Fruit fly (Drosophila melanogaster) whole organism, embryonic: ENCODE measurements around the gene CG4461.

Experiments
- Abd-B ChIP-seq: fragments of 200-800 bp; sonication (Bioruptor generic); optimal IDR thresholded peaks from 2 replicates; lab custom pipeline; 2018; ENCODE audit warnings: missing biosample characterization, mild to moderate bottlenecking, missing genetic modification characterization, moderate library complexity
- B-H2 ChIP-seq: fragments of 200-800 bp; sonication (Bioruptor generic); optimal IDR thresholded peaks from 2 replicates; lab custom pipeline; 2018; ENCODE audit warnings: missing biosample characterization, mild to moderate bottlenecking, missing genetic modification characterization
- CG10321 ChIP-seq: fragments of 200-800 bp; sonication (Bioruptor generic); IDR thresholded peaks from 2 replicates; pipeline ENCODE4 v1.3.6; 2022; ENCODE audit warnings: missing biosample characterization, missing genetic modification characterization
- CG10462 ChIP-seq: fragments of 200-800 bp; sonication (Bioruptor generic); optimal IDR thresholded peaks from 2 replicates; lab custom pipeline; 2016; ENCODE audit warnings: missing biosample characterization, missing genetic modification characterization
- CG10654 ChIP-seq: fragments of 200-800 bp; sonication (Bioruptor generic); optimal IDR thresholded peaks from 2 replicates; lab custom pipeline; 2016; ENCODE audit warnings: missing biosample characterization, missing genetic modification characterization
- CG12391 ChIP-seq: fragments of 200-800 bp; sonication (Bioruptor generic); optimal IDR thresholded peaks from 3 replicates; lab custom pipeline; 2018; ENCODE audit warnings: missing biosample characterization, mild to moderate bottlenecking, missing genetic modification characterization, moderate library complexity
- CG14050 ChIP-seq: fragments of 200-800 bp; sonication (Bioruptor generic); IDR thresholded peaks from 3 replicates; pipeline ENCODE4 v1.3.6; 2022; ENCODE audit warnings: missing biosample characterization, missing genetic modification characterization
- CG17359 ChIP-seq: fragments of 200-800 bp; sonication (Bioruptor generic); optimal IDR thresholded peaks from 3 replicates; lab custom pipeline; 2018; ENCODE audit warnings: missing biosample characterization, mild to moderate bottlenecking, missing genetic modification characterization, moderate library complexity
- CG18262 ChIP-seq: fragments of 200-800 bp; optimal IDR thresholded peaks from 3 replicates; lab custom pipeline; 2019; ENCODE audit warnings: missing biosample characterization, mild to moderate bottlenecking, missing genetic modification characterization, moderate library complexity
- CG34376 ChIP-seq: fragments of 200-800 bp; sonication (Bioruptor generic); optimal IDR thresholded peaks from 2 replicates; lab custom pipeline; 2018; ENCODE audit warnings: missing biosample characterization, mild to moderate bottlenecking, missing genetic modification characterization
- CG42726 ChIP-seq: fragments of 200-800 bp; sonication (Bioruptor generic); IDR thresholded peaks from 2 replicates; pipeline ENCODE4 v1.3.6; 2022; ENCODE audit warnings: missing biosample characterization, missing genetic modification characterization; ENCODE audit not compliant: partially characterized antibody
- CG4424 ChIP-seq: fragments of 200-800 bp; sonication (Bioruptor generic); optimal IDR thresholded peaks from 3 replicates; lab custom pipeline; 2016; ENCODE audit warnings: missing biosample characterization, missing genetic modification characterization
- CG5245 ChIP-seq: fragments of 200-800 bp; sonication (Bioruptor generic); optimal IDR thresholded peaks from 3 replicates; lab custom pipeline; 2016; ENCODE audit warnings: missing biosample characterization, missing genetic modification characterization
- CG6854 ChIP-seq: fragments of 200-800 bp; sonication (Bioruptor generic); optimal IDR thresholded peaks from 3 replicates; lab custom pipeline; 2017; ENCODE audit warnings: missing biosample characterization, mild to moderate bottlenecking, missing genetic modification characterization
- CG8388 ChIP-seq: fragments of 200-800 bp; sonication (Bioruptor generic); optimal IDR thresholded peaks from 2 replicates; lab custom pipeline; 2019; ENCODE audit warnings: missing biosample characterization, mild to moderate bottlenecking, missing genetic modification characterization, moderate library complexity
- D19B ChIP-seq: fragments of 200-800 bp; sonication (Bioruptor generic); optimal IDR thresholded peaks from 2 replicates; lab custom pipeline; 2017; ENCODE audit warnings: missing biosample characterization, mild to moderate bottlenecking, missing genetic modification characterization
- Deaf1 ChIP-seq: fragments of 200-800 bp; optimal IDR thresholded peaks from 3 replicates; lab custom pipeline; 2019; ENCODE audit warnings: missing biosample characterization, mild to moderate bottlenecking, missing genetic modification characterization, moderate library complexity
- Dll ChIP-seq: fragments of 200-800 bp; sonication (Bioruptor generic); IDR thresholded peaks from 4 replicates; pipeline ENCODE4 v1.3.6; 2022; ENCODE audit warnings: missing biosample characterization, missing genetic modification characterization; ENCODE audit not compliant: partially characterized antibody
- Eip74EF ChIP-seq, 2 experiments: fragments of 200-800 bp in 1 of 2; fragments of >200 bp in 1 of 2; sonication (Bioruptor generic) in 1 of 2; optimal IDR thresholded peaks; 2 replicates each; lab custom pipeline; 2017 to 2019; ENCODE audit warnings: missing biosample characterization in 2 of 2, missing genetic modification characterization in 2 of 2, mild to moderate bottlenecking in 1 of 2, moderate library complexity in 1 of 2
- Ets97D ChIP-seq: fragments of 200-800 bp; sonication (Bioruptor generic); optimal IDR thresholded peaks from 3 replicates; lab custom pipeline; 2016; ENCODE audit warnings: missing biosample characterization, missing genetic modification characterization
- HmgD ChIP-seq: fragments of 200-800 bp; sonication (Bioruptor generic); optimal IDR thresholded peaks from 3 replicates; lab custom pipeline; 2016; ENCODE audit warnings: missing biosample characterization, missing genetic modification characterization
- Hmr ChIP-seq: fragments of 200-800 bp; sonication (Bioruptor generic); optimal IDR thresholded peaks from 3 replicates; lab custom pipeline; 2017; ENCODE audit warnings: mild to moderate bottlenecking, missing biosample characterization, missing genetic modification reagents, missing genetic modification characterization
- Hr39 ChIP-seq: fragments of >200 bp; optimal IDR thresholded peaks from 2 replicates; lab custom pipeline; 2017
- Lim3 ChIP-seq: fragments of 200-800 bp; sonication (Bioruptor generic); IDR thresholded peaks from 2 replicates; pipeline ENCODE4 v1.3.6; 2022; ENCODE audit warnings: missing biosample characterization, missing genetic modification characterization
- Lpt ChIP-seq: fragments of >200 bp; optimal IDR thresholded peaks from 2 replicates; lab custom pipeline; 2018; ENCODE audit warnings: missing biosample characterization, missing genetic modification characterization
- Myb ChIP-seq: fragments of 200-800 bp; sonication (Bioruptor generic); optimal IDR thresholded peaks from 2 replicates; lab custom pipeline; 2016; ENCODE audit warnings: missing biosample characterization, missing genetic modification characterization
- NC2α ChIP-seq: fragments of 200-800 bp; sonication (Bioruptor generic); optimal IDR thresholded peaks from 2 replicates; lab custom pipeline; 2016; ENCODE audit warnings: missing biosample characterization, missing genetic modification characterization
- NC2β ChIP-seq: fragments of 200-800 bp; sonication (Bioruptor generic); optimal IDR thresholded peaks from 2 replicates; lab custom pipeline; 2016; ENCODE audit warnings: missing biosample characterization, missing genetic modification characterization
- NK7.1 ChIP-seq: fragments of 200-800 bp; sonication (Bioruptor generic); optimal IDR thresholded peaks from 3 replicates; lab custom pipeline; 2016; ENCODE audit warnings: missing biosample characterization, missing genetic modification characterization
- NfI ChIP-seq: fragments of 200-800 bp; sonication (Bioruptor generic); optimal IDR thresholded peaks from 3 replicates; lab custom pipeline; 2018; ENCODE audit warnings: missing biosample characterization, mild to moderate bottlenecking, missing genetic modification characterization, moderate library complexity
- Rfx ChIP-seq: fragments of 200-800 bp; sonication (Bioruptor generic); IDR thresholded peaks from 2 replicates; pipeline ENCODE4 v1.3.6; 2022; ENCODE audit warnings: missing biosample characterization, missing genetic modification characterization
- TFAM ChIP-seq: fragments of 200-800 bp; sonication (Bioruptor generic); optimal IDR thresholded peaks from 2 replicates; lab custom pipeline; 2017; ENCODE audit warnings: missing biosample characterization, missing genetic modification characterization, inconsistent platforms
- abd-A ChIP-seq: fragments of 200-800 bp; sonication (Bioruptor generic); optimal IDR thresholded peaks from 3 replicates; lab custom pipeline; 2019; ENCODE audit warnings: missing biosample characterization, mild to moderate bottlenecking, missing genetic modification characterization, moderate library complexity
- ase ChIP-seq: fragments of 200-800 bp; sonication (Bioruptor generic); IDR thresholded peaks from 3 replicates; pipeline ENCODE4 v1.3.6; 2022; ENCODE audit warnings: missing biosample characterization, missing genetic modification characterization
- bab2 ChIP-seq: fragments of 200-800 bp; sonication (Bioruptor generic); optimal IDR thresholded peaks from 2 replicates; lab custom pipeline; 2016; ENCODE audit warnings: missing biosample characterization, missing genetic modification characterization
- cad ChIP-seq: fragments of >200 bp; optimal IDR thresholded peaks from 2 replicates; lab custom pipeline; 2017; ENCODE audit warnings: missing biosample characterization, missing genetic modification characterization
- emc ChIP-seq: fragments of 200-800 bp; sonication (Bioruptor generic); optimal IDR thresholded peaks from 2 replicates; lab custom pipeline; 2016; ENCODE audit warnings: missing biosample characterization, missing genetic modification characterization
- ham ChIP-seq: fragments of 200-800 bp; sonication (Bioruptor generic); IDR thresholded peaks from 2 replicates; pipeline ENCODE4 v1.3.6; 2022; ENCODE audit warnings: missing biosample characterization, missing genetic modification characterization
- kni ChIP-seq: fragments of 200-800 bp; sonication (Bioruptor generic); optimal IDR thresholded peaks from 3 replicates; lab custom pipeline; 2017; ENCODE audit warnings: mild to moderate bottlenecking, missing biosample characterization, missing genetic modification reagents, missing genetic modification characterization
- lmd ChIP-seq: fragments of 200-800 bp; sonication (Bioruptor generic); IDR thresholded peaks from 2 replicates; pipeline ENCODE4 v1.3.6; 2022; ENCODE audit warnings: missing biosample characterization, missing genetic modification characterization
- mld ChIP-seq: fragments of 200-800 bp; sonication (Bioruptor generic); IDR thresholded peaks from 3 replicates; pipeline ENCODE4 v1.3.6; 2022; ENCODE audit warnings: missing biosample characterization, missing genetic modification characterization; ENCODE audit not compliant: partially characterized antibody
- nerfin-2 ChIP-seq: fragments of 200-800 bp; sonication (Bioruptor generic); IDR thresholded peaks from 2 replicates; pipeline ENCODE4 v1.3.6; 2022; ENCODE audit warnings: missing biosample characterization, missing genetic modification characterization; ENCODE audit not compliant: partially characterized antibody
- odd ChIP-seq: fragments of 200-800 bp; sonication (Bioruptor generic); optimal IDR thresholded peaks from 2 replicates; lab custom pipeline; 2017; ENCODE audit warnings: missing biosample characterization, mild to moderate bottlenecking, missing genetic modification characterization
- pnt ChIP-seq: fragments of 200-800 bp; sonication (Bioruptor generic); optimal IDR thresholded peaks from 3 replicates; lab custom pipeline; 2016; ENCODE audit warnings: missing biosample characterization, missing genetic modification characterization
- pzg ChIP-seq: fragments of 200-800 bp; sonication (Bioruptor generic); optimal IDR thresholded peaks from 3 replicates; lab custom pipeline; 2018; ENCODE audit warnings: missing biosample characterization, mild to moderate bottlenecking, missing genetic modification characterization, moderate library complexity
- sd ChIP-seq: fragments of 200-800 bp; sonication (Bioruptor generic); optimal IDR thresholded peaks from 3 replicates; lab custom pipeline; 2018; ENCODE audit warnings: missing biosample characterization, mild to moderate bottlenecking, missing genetic modification characterization, moderate library complexity
- tgo ChIP-seq: fragments of 200-800 bp; sonication (Bioruptor generic); IDR thresholded peaks from 3 replicates; pipeline ENCODE4 v1.3.6; 2022; ENCODE audit warnings: missing biosample characterization, missing genetic modification characterization
- tio ChIP-seq: fragments of 200-800 bp; sonication (Bioruptor generic); optimal IDR thresholded peaks from 2 replicates; lab custom pipeline; 2017; ENCODE audit warnings: missing biosample characterization, missing genetic modification characterization, inconsistent platforms
- wor ChIP-seq: fragments of 200-800 bp; sonication (Bioruptor generic); IDR thresholded peaks from 2 replicates; pipeline ENCODE4 v1.3.6; 2022; ENCODE audit warnings: missing biosample characterization, missing genetic modification characterization

CG4461 gene

dm6 chr3L:9422636-9423419 is 47.6 kb downstream of the CG4461 start, which contains the start of gene aay (continued):
- TF ChIP-seq Ets97D (GFP tag; lab: Kevin White, UChicago) (peak; percentile 95), nerfin-2 (GFP tag; lab: Robert Waterston, UW) (no peak), Lpt (GFP tag; lab: Kevin White, UChicago) (no peak), tgo (GFP tag; lab: Robert Waterston, UW) (peak; percentile 98), HmgD (GFP tag; lab: Kevin White, UChicago) (peak; percentile 76), NC2β (peak; percentile 96), B-H2 (GFP tag; lab: Kevin White, UChicago) (peak; percentile 94), lmd (GFP tag; lab: Robert Waterston, UW) (peak; percentile 98), CG10321 (GFP tag; lab: Robert Waterston, UW) (peak; percentile 86), Dll (GFP tag; lab: Robert Waterston, UW) (0 out of 4 replicates have a peak, but pooled peaks have one; percentile 18), abd-A (peak; percentile 94), CG34376 (GFP tag; lab: Kevin White, UChicago) (peak; percentile 97), NC2α (GFP tag; lab: Kevin White, UChicago) (peak; percentile 97), sd (tag; lab: Kevin White, UChicago) (peak; percentile 96), mld (GFP tag; lab: Robert Waterston, UW) (no peak), emc (peak; percentile 94), Abd-B (GFP tag; lab: Kevin White, UChicago) (peak; percentile 99), Hr39 (lab: Kevin White, UChicago) (no peak), Myb (GFP tag; lab: Kevin White, UChicago) (peak; percentile 86), TFAM (peak; percentile 92), CG5245 (GFP tag; lab: Kevin White, UChicago) (peak; percentile 97), Lim3 (peak; percentile 93), CG10462 (GFP tag; lab: Kevin White, UChicago) (peak; percentile 97), CG6854 (GFP tag; lab: Kevin White, UChicago) (peak; percentile 98), CG4424 (GFP tag; lab: Kevin White, UChicago) (peak; percentile 99), odd (GFP tag; lab: Kevin White, UChicago) (peak; percentile 98), CG8388 (GFP tag; lab: Kevin White, UChicago) (peak; percentile 99), pzg (GFP tag; lab: Kevin White, UChicago) (peak; percentile 17), kni (GFP tag; lab: Kevin White, UChicago) (peak; percentile 95), CG12391 (tag; lab: Kevin White, UChicago) (peak; percentile 100), Hmr (GFP tag; lab: Kevin White, UChicago) (peak; percentile 99), CG18262 (tag; lab: Kevin White, UChicago) (peak; percentile 100), pnt (GFP tag; lab: Kevin White, UChicago) (peak; percentile 95), CG10654 (GFP tag; lab: Kevin White, UChicago) (peak; percentile 98), ham (peak; percentile 92), Rfx (GFP tag; lab: Robert Waterston, UW) (peak; percentile 99), D19B (peak; percentile 92), Deaf1 (peak; percentile 90), CG17359 (tag; lab: Kevin White, UChicago) (peak; percentile 99), CG14050 (GFP tag; lab: Robert Waterston, UW) (peak; percentile 97), CG42726 (no peak; the same call in 1 of the 2 replicates), cad (GFP tag; lab: Kevin White, UChicago) (no peak), Eip74EF (GFP tag; optimal IDR thresholded peaks at IDR 0.05; lab: Kevin White, UChicago) (peak in 1 of 2 experiments; percentile 100), bab2 (GFP tag; lab: Kevin White, UChicago) (peak; percentile 99), wor (GFP tag; lab: Robert Waterston, UW) (peak; percentile 97), ase (GFP tag; lab: Robert Waterston, UW) (peak; percentile 98), NK7.1 (GFP tag; lab: Kevin White, UChicago) (peak; percentile 97), NfI (GFP tag; lab: Kevin White, UChicago) (peak; percentile 99), tio (GFP tag; lab: Kevin White, UChicago) (peak; percentile 97)
